Worm (Caenorhabditis elegans) whole organism, L4 larva: ENCODE results near the gene paic-1.

Experiments used
- F37D6.2 ChIP-seq: sonication (generic microtip); optimal IDR thresholded peaks from 2 replicates; lab custom pipeline; 2016; ENCODE audit warnings: mild to moderate bottlenecking, missing genetic modification characterization, missing compliant biosample characterization
- ZK546.5 ChIP-seq, 2 experiments: sonication (generic microtip); optimal IDR thresholded peaks; 2 replicates each; lab custom pipeline; 2017; ENCODE audit warnings: missing biosample characterization in 2 of 2, missing genetic modification characterization in 2 of 2
- aha-1 ChIP-seq: fragments of 150-350 bp; peaks from one replicate; lab custom pipeline; 2014; ENCODE audit warnings: missing biosample characterization, missing genetic modification characterization
- aly-2 ChIP-seq: sonication (generic microtip); optimal IDR thresholded peaks from 2 replicates; lab custom pipeline; 2018; ENCODE audit warnings: missing biosample characterization, missing genetic modification characterization
- ama-1 ChIP-seq: fragments of 150-350 bp; optimal IDR thresholded peaks from 2 replicates; lab custom pipeline; 2014; ENCODE audit warnings: inconsistent platforms, mixed read lengths
- arid-1 ChIP-seq: fragments of 200-800 bp; sonication (Bioruptor generic); conservative IDR thresholded peaks from 2 replicates; pipeline ENCODE4 v1.3.6; 2022; ENCODE audit warnings: missing genetic modification reagents, missing genetic modification characterization, missing compliant biosample characterization
- attf-4 ChIP-seq: sonication (generic microtip); optimal IDR thresholded peaks from 3 replicates; lab custom pipeline; 2017; ENCODE audit warnings: missing biosample characterization, missing genetic modification characterization
- ceh-28 ChIP-seq: fragments of 150-350 bp; optimal IDR thresholded peaks from 2 replicates; lab custom pipeline; 2014; ENCODE audit warnings: missing biosample characterization, missing genetic modification reagents, missing genetic modification characterization
- ceh-62 ChIP-seq: sonication (generic microtip); optimal IDR thresholded peaks from 2 replicates; lab custom pipeline; 2017; ENCODE audit warnings: missing biosample characterization, missing genetic modification characterization
- ces-1 ChIP-seq: fragments of 150-350 bp; sonication (generic microtip); optimal IDR thresholded peaks from 4 replicates; lab custom pipeline; 2014; ENCODE audit warnings: missing biosample characterization, missing genetic modification reagents, missing genetic modification characterization
- ctbp-1 ChIP-seq: fragments of 200-800 bp; sonication (Bioruptor generic); IDR thresholded peaks from 2 replicates; pipeline ENCODE4 v1.3.6; 2022; ENCODE audit warnings: missing genetic modification reagents, missing genetic modification characterization, missing compliant biosample characterization
- daf-16 ChIP-seq, 3 experiments: sonication (generic microtip); optimal IDR thresholded peaks; 2 replicates each; lab custom pipeline; 2016 to 2017; ENCODE audit warnings: missing genetic modification characterization in 3 of 3, missing genetic modification reagents in 3 of 3, mild to moderate bottlenecking in 2 of 3, missing compliant biosample characterization in 2 of 3, missing biosample characterization in 1 of 3, moderate library complexity in 1 of 3
- daf-8 ChIP-seq: fragments of 200-800 bp; sonication (Bioruptor generic); IDR thresholded peaks from 2 replicates; pipeline ENCODE4 v1.3.6; 2022; ENCODE audit warnings: missing genetic modification characterization, missing compliant biosample characterization
- dpl-1 ChIP-seq: fragments of 150-350 bp; optimal IDR thresholded peaks from 2 replicates; lab custom pipeline; 2014; ENCODE audit warnings: missing biosample characterization, missing genetic modification reagents, missing genetic modification characterization
- dve-1 ChIP-seq: sonication (generic microtip); optimal IDR thresholded peaks from 2 replicates; lab custom pipeline; 2017; ENCODE audit warnings: antibody characterized with exemption, mild to moderate bottlenecking, missing genetic modification characterization, missing compliant biosample characterization; ENCODE audit not compliant: insufficient read depth
- egl-43 ChIP-seq: fragments of 200-800 bp; sonication (Bioruptor generic); IDR thresholded peaks from 2 replicates; pipeline ENCODE4 v1.3.6; 2022; ENCODE audit warnings: missing genetic modification reagents, missing genetic modification characterization, missing compliant biosample characterization
- fos-1 ChIP-seq: fragments of 150-350 bp; optimal IDR thresholded peaks from 2 replicates; lab custom pipeline; 2014; ENCODE audit warnings: missing biosample characterization, missing genetic modification characterization
- lin-1 ChIP-seq: fragments of 200-800 bp; sonication (Bioruptor generic); IDR thresholded peaks from 2 replicates; pipeline ENCODE4 v1.3.6; 2022; ENCODE audit warnings: missing genetic modification reagents, missing genetic modification characterization, missing compliant biosample characterization
- lin-15B ChIP-seq: fragments of 150-350 bp; sonication (generic microtip); optimal IDR thresholded peaks from 3 replicates; lab custom pipeline; 2014; ENCODE audit warnings: missing biosample characterization, missing genetic modification characterization
- lin-38 ChIP-seq: fragments of 200-800 bp; sonication (Bioruptor generic); IDR thresholded peaks from 2 replicates; pipeline ENCODE4 v1.3.6; 2022; ENCODE audit warnings: missing genetic modification reagents, missing genetic modification characterization, missing compliant biosample characterization
- lsy-2 ChIP-seq, 2 experiments: fragments of 150-350 bp in 1 of 2; sonication (generic microtip) in 1 of 2; optimal IDR thresholded peaks; 2 replicates each; lab custom pipeline; 2014 to 2017; ENCODE audit warnings: missing biosample characterization in 2 of 2, missing genetic modification characterization in 2 of 2
- madf-5 ChIP-seq, 2 experiments: fragments of 200-800 bp; sonication (Bioruptor generic); IDR thresholded peaks; 2 replicates each; pipeline ENCODE4 v1.3.6; 2022; ENCODE audit warnings: missing compliant biosample characterization in 2 of 2, missing genetic modification characterization in 2 of 2
- madf-9 ChIP-seq: fragments of 200-800 bp; sonication (Bioruptor generic); conservative IDR thresholded peaks from 2 replicates; pipeline ENCODE4 v1.3.6; 2022; ENCODE audit warnings: missing genetic modification reagents, missing genetic modification characterization, missing compliant biosample characterization
- mdt-29 ChIP-seq: fragments of 200-800 bp; sonication (Bioruptor generic); IDR thresholded peaks from 2 replicates; pipeline ENCODE4 v1.3.6; 2022; ENCODE audit warnings: missing genetic modification reagents, missing genetic modification characterization, missing compliant biosample characterization
- mxl-2 ChIP-seq: fragments of 200-800 bp; sonication (Bioruptor generic); conservative IDR thresholded peaks from 2 replicates; pipeline ENCODE4 v1.3.6; 2022; ENCODE audit warnings: missing genetic modification reagents, missing genetic modification characterization, missing compliant biosample characterization
- nhr-28 ChIP-seq: fragments of 150-350 bp; optimal IDR thresholded peaks from 2 replicates; lab custom pipeline; 2014; ENCODE audit warnings: missing biosample characterization, missing genetic modification characterization
- nhr-77 ChIP-seq: fragments of 150-350 bp; optimal IDR thresholded peaks from 2 replicates; lab custom pipeline; 2014; ENCODE audit warnings: missing biosample characterization, missing genetic modification characterization
- php-3 ChIP-seq: fragments of 200-800 bp; sonication (Bioruptor generic); IDR thresholded peaks from 2 replicates; pipeline ENCODE4 v1.3.6; 2022; ENCODE audit warnings: missing genetic modification reagents, missing genetic modification characterization, missing compliant biosample characterization
- rbr-2 ChIP-seq: sonication (generic microtip); optimal IDR thresholded peaks from 2 replicates; lab custom pipeline; 2016; ENCODE audit warnings: missing genotype, missing genetic modification characterization, missing compliant biosample characterization
- snpc-4 ChIP-seq: fragments of 150-350 bp; optimal IDR thresholded peaks from 2 replicates; lab custom pipeline; 2014; ENCODE audit warnings: missing biosample characterization, missing genetic modification characterization
- unc-62 ChIP-seq, 3 experiments: fragments of 150-350 bp in 1 of 3; sonication (generic microtip); optimal IDR thresholded peaks in 2 of 3; peaks in 1 of 3; 1 replicate in 1 of 3; 2 replicates in 2 of 3; lab custom pipeline; 2014 to 2017; ENCODE audit warnings: missing biosample characterization in 3 of 3, missing genetic modification characterization in 3 of 3, missing genetic modification reagents in 3 of 3, missing genotype in 1 of 3

paic-1 gene

DNA sequence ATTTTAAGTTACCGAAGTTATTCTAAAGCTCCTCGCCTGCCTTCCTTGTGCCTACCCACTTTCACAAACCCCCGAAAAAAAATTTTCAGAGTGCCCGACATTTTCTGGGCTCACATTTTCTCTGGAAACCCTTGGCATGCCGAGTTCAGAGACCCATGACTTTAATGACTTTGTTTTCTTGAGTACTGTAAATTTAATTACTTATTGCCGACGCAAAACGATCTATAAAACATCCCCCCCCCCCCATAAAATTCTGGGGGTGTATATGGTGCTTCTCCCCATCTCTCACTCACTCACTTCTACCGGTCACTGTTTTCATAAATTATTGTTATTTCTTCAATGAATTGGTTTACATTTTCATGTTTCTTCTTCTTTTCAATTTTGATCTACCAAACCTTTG lies 4.4 kb downstream of the paic-1 start, which contains the start of gene try-9:
try-9 (plus strand) TSS at position 301 of the 400 bp plus-strand sequence.
- peak; percentile 38 for TF ChIP-seq aha-1 (tag; lab: Kevin White, UChicago)
- 0 out of 2 replicates have a peak, but pooled peaks have one; percentile 26 for TF ChIP-seq php-3 (GFP tag; lab: Robert Waterston, UW)
- TF ChIP-seq rbr-2 (tag; lab: Kevin White, UChicago) = no peak
- TF ChIP-seq, all 104 proteins: peak for 2

DNA sequence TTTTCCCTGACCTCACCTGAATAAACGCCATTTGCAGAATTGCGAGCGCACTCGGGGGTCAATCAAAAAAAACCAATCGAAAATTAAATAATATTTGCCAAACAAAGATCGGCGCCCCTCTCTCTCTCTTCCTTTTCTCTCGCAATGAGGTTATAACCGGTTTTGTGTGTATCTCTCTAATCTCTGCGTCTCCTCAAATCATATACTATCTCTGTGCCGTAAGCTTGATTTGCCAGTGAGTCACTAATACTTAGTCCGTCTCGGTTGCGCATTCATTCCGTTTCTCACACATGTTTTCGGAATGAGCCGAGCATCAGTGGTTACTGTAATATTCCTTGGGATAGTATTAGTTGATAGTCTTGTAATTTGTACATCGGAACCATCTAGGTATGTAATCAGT lies 10.2 kb downstream of the paic-1 start:
- TF ChIP-seq unc-62 (GFP tag; optimal IDR thresholded peaks at IDR 0.05 in 1 of 2; lab: Kevin White, UChicago) (peak in 1 of 2 experiments; percentile 65), unc-62 (tag; optimal IDR thresholded peaks at IDR 0.05; lab: Kevin White, UChicago) (no peak), aly-2 (no peak), nhr-77 (tag; lab: Kevin White, UChicago) (no peak)

- TF ChIP-seq aha-1 (tag; lab: Kevin White, UChicago) = peak; percentile 91
- no peak for TF ChIP-seq lin-1 (GFP tag; lab: Robert Waterston, UW)
- no peak for TF ChIP-seq ama-1 (lab: Kevin White, UChicago)
- no peak for TF ChIP-seq daf-16 (GFP tag; optimal IDR thresholded peaks at IDR 0.05; lab: Kevin White, UChicago)
- no peak for TF ChIP-seq daf-16 (tag; optimal IDR thresholded peaks at IDR 0.05; lab: Kevin White, UChicago)
Observed at ce11 chrII:4359219-4359618, 13.1 kb downstream of the paic-1 start.

DNA sequence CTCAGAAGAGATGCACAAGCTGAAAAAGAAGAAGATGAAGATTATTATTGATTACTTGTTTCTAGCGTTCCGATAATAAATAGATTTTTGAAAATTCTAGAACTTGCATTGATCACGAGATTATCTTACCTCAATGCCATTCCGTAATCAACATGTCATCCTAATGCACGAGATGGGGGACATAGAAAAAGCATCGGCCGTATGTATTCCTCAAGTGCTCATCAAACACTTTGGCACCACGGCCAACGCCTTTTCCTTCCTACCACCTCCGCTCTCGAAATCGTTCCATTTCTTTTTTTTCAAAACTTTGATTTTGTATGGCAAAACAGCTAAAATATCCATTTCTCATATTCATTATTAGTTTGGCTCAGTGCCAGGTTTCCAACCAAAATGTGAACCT lies 13.6 kb downstream of the paic-1 start, which contains the start of gene lat-2:
lat-2 (plus strand) TSS at position 301 of the 400 bp plus-strand sequence.
- TF ChIP-seq unc-62 (GFP tag; optimal IDR thresholded peaks at IDR 0.05 in 1 of 2; lab: Kevin White, UChicago) = peak in 1 of 2 experiments; percentile 67
- no peak for TF ChIP-seq unc-62 (tag; optimal IDR thresholded peaks at IDR 0.05; lab: Kevin White, UChicago)
- TF ChIP-seq mxl-2 (GFP tag; lab: Robert Waterston, UW) = no peak
- no peak for TF ChIP-seq nhr-28 (tag; lab: Kevin White, UChicago)
- TF ChIP-seq mdt-29 (GFP tag; lab: Robert Waterston, UW) = no peak
- TF ChIP-seq, all 104 proteins: peak for 1

DNA sequence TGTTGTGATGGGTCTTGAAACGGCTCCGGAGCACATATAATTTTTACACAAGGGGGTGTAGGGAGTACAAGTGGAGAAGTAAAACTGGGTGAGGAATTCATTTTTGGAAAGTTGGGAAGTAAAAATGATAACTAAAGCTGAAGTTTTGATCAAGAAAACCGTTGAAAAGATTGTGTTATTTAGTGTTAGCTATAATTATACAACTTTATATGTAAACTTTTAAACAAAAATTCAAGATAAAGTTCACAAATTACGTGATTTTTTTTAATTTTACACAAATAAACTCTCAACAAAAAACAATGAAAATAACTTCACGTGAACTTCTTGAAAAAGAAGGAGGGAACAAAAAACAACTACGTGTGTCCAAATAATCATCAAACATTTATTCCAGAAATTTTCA lies 17.1 kb downstream of the paic-1 start, which contains the start of the genes H20J04.7 and H20J04.1:
H20J04.7 (minus strand) TSS at position 101 of the 400 bp plus-strand sequence.
H20J04.1 (plus strand) TSS at position 397 of the 400 bp plus-strand sequence.
- TF ChIP-seq daf-8 (GFP tag; lab: Robert Waterston, UW) = no peak
- TF ChIP-seq lsy-2 (tag; optimal IDR thresholded peaks at IDR 0.05; lab: Kevin White, UChicago) = no peak
- TF ChIP-seq F37D6.2 = no peak
- no peak for TF ChIP-seq ceh-28 (tag; lab: Kevin White, UChicago)
- no peak for TF ChIP-seq fos-1 (tag; lab: Kevin White, UChicago)
- no peak for TF ChIP-seq ZK546.5 (tag; optimal IDR thresholded peaks at IDR 0.05; lab: Kevin White, UChicago)
- no peak for TF ChIP-seq arid-1 (GFP tag; lab: Robert Waterston, UW)
- no peak for TF ChIP-seq madf-5 (GFP tag; IDR thresholded peaks at IDR 0.05; lab: Robert Waterston, UW)
- TF ChIP-seq lin-38 (GFP tag; lab: Robert Waterston, UW) = no peak
- no peak for TF ChIP-seq ctbp-1
- TF ChIP-seq dve-1 (tag; lab: Kevin White, UChicago) = no peak
- TF ChIP-seq dpl-1 (GFP tag; lab: Kevin White, UChicago) = no peak
- no peak for TF ChIP-seq madf-9 (GFP tag; lab: Robert Waterston, UW)
- no peak for TF ChIP-seq lin-15B (tag; lab: Kevin White, UChicago)

DNA sequence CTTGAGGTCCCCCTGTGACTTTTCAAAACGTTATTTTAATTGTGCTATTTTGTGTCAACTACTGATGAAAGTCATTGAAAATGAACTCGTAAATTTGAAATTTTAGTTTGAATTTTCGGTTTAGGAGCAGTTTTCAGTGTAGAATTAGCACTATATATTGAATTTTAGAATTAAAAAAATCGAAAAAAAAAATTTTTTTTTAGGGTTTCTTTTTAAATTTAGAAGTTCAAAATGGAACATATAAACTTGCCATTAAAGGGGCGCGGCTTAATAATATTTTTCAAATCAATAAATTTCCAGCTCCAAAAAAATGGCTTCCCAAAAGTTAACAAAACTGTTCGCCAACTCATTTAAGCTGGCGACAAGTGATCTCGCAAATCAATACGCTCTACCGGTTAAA lies 21.4 kb downstream of the paic-1 start, which contains the start of gene H20J04.9:
H20J04.9 (plus strand) TSS at position 301 of the 400 bp plus-strand sequence.
- TF ChIP-seq snpc-4 (tag; lab: Kevin White, UChicago) (no peak), lin-15B (tag; lab: Kevin White, UChicago) (no peak), ces-1 (GFP tag; lab: Kevin White, UChicago) (no peak), ceh-62 (tag; lab: Kevin White, UChicago) (no peak), lin-38 (GFP tag; lab: Robert Waterston, UW) (no peak), attf-4 (tag; lab: Kevin White, UChicago) (no peak), egl-43 (GFP tag; lab: Robert Waterston, UW) (no peak)
